Fruit fly (Drosophila melanogaster) Kc167 (cell line): ENCODE results near the gene CG14000.

Source experiments
- Myc ChIP-seq: fragments of >200 bp; optimal IDR thresholded peaks from 2 replicates; lab custom pipeline; 2017; ENCODE audit warnings: missing external identifiers
- h ChIP-seq: fragments of >200 bp; optimal IDR thresholded peaks from 3 replicates; lab custom pipeline; 2018; ENCODE audit warnings: missing external identifiers
- psq ChIP-seq: fragments of >200 bp; optimal IDR thresholded peaks from 2 replicates; lab custom pipeline; 2017; ENCODE audit warnings: missing external identifiers

Gene CG14000

dm6 chr2L:5866791-5867190 lies 43.3 kb downstream of the CG14000 start:
- TF ChIP-seq Myc (lab: Kevin White, UChicago) (no peak), h (lab: Kevin White, UChicago) (no peak), psq (no peak)
